Worm (Caenorhabditis elegans) whole organism, midembryonic: ENCODE measurements around the gene famp-1.

Experiments
- T22C8.4 ChIP-seq: fragments of 200-800 bp; sonication (Bioruptor generic); IDR thresholded peaks from 2 replicates; pipeline ENCODE4 v1.3.6; 2022; ENCODE audit warnings: missing genetic modification characterization, missing compliant biosample characterization
- ref-1 ChIP-seq: fragments of 200-800 bp; sonication (Bioruptor generic); conservative IDR thresholded peaks from 2 replicates; pipeline ENCODE4 v1.3.6; 2022; ENCODE audit warnings: missing genetic modification reagents, missing genetic modification characterization, missing compliant biosample characterization

ce11 chrIV:2222528-2222927 is 40.9 kb downstream of the famp-1 start, which contains the start of gene fnip-2:
- no peak for TF ChIP-seq T22C8.4
- TF ChIP-seq ref-1 (GFP tag; lab: Robert Waterston, UW), result no peak
